Worm (Caenorhabditis elegans): ENCODE results near the gene apd-3.

The apd-3 gene

DNA sequence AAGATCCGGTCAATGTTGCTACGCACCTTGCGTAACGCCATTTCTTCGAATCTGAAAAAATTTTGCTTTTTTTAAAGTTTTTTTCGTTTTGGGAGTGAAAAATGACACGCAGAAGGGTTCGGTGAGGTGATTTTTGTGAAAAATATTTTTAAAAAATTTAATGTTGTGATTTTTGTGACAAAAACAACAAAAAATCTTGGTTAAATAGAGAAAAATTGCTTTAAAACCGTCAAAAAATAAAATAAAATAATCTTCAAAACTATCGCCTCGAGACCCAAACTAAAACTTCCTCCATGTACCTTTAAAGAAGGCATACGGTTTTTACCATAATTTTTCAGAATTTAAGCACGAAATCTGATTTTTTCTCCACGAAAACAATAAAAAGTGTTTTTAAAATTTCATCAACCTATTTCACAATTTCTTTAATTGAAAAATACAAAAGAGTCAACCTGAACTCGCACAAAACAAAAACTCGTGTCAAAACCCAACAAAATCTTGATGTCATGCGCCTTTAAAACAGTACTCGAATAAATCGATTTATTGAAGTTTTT lies at the start of gene apd-3:
TSS of gene apd-3 (minus strand) at position 51 of the 551 bp plus-strand sequence.
- TF ChIP-seq tab-1 (GFP tag; IDR thresholded peaks at IDR 0.05) (no peak), cog-1 (tag; optimal IDR thresholded peaks at IDR 0.05) (no peak), ref-1 (GFP tag; conservative IDR thresholded peaks at IDR 0.05) (no peak), flt-1 (GFP tag; IDR thresholded peaks at IDR 0.05) (no peak), med-1 (GFP tag; optimal IDR thresholded peaks at IDR 0.05; ENCODE audit: insufficient read depth) (no peak), klf-2 (GFP tag; conservative IDR thresholded peaks at IDR 0.05) (no peak), ztf-29 (GFP tag; IDR thresholded peaks at IDR 0.05) (no peak), ztf-23 (GFP tag; IDR thresholded peaks at IDR 0.05) (no peak), T22C8.4 (GFP tag; IDR thresholded peaks at IDR 0.05) (no peak)

DNA sequence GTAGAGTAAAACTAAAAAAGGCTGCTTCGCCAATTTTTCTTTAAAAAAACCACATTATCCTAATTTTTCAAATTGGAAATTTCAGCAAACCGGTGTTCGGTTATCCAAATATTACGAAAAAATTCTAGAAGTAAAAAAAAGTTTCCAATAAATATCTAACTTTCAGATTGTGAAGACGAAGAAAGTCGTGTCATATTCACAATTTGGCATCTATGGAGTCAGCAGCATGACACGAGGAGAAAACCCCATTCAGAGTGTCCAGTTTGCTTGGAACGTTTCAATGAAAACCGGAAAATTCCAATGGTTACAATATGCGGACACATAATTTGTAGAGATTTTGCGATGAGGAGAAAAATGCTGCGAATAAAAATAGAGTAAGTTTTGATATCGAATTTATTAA lies 49.1 kb upstream of the apd-3 start, which contains the start of gene Y49F6A.12:
TSS of gene Y49F6A.12 (plus strand) at position 301 of the 400 bp plus-strand sequence.
- no peak for TF ChIP-seq klf-2 (GFP tag; conservative IDR thresholded peaks at IDR 0.05)

DNA sequence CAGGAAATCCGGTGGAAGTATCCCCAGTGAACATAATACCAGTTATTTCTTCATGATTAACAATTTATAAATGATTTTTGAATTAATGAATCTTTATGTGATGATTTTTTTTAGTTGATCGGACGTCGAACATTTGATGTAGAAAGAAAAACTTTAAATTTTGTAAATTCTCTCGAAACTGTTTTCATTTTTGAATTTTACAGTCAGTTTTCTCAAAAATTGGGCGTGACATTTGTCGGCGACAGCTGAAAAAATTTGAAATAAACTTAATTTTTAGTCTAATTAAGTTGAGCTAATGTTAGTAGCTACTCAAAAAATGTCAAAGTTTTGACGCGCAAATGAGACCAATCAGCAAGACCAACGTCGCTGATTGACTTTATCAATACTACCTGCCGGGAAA lies 37.2 kb upstream of the apd-3 start, which contains the start of gene srh-60:
TSS of gene srh-60 (plus strand) at position 301 of the 400 bp plus-strand sequence.
- no peak for TF ChIP-seq tab-1 (GFP tag; IDR thresholded peaks at IDR 0.05)
- no peak for TF ChIP-seq T22C8.4 (GFP tag; IDR thresholded peaks at IDR 0.05)
- TF ChIP-seq med-1 (GFP tag; optimal IDR thresholded peaks at IDR 0.05; ENCODE audit: insufficient read depth): no peak
- TF ChIP-seq flt-1 (GFP tag; IDR thresholded peaks at IDR 0.05): no peak
- TF ChIP-seq ztf-29 (GFP tag; IDR thresholded peaks at IDR 0.05): no peak
- no peak for TF ChIP-seq klf-2 (GFP tag; conservative IDR thresholded peaks at IDR 0.05)
- no peak for TF ChIP-seq ref-1 (GFP tag; conservative IDR thresholded peaks at IDR 0.05)
- no peak for TF ChIP-seq ztf-23 (GFP tag; IDR thresholded peaks at IDR 0.05)
- no peak for TF ChIP-seq cog-1 (tag; optimal IDR thresholded peaks at IDR 0.05)

DNA sequence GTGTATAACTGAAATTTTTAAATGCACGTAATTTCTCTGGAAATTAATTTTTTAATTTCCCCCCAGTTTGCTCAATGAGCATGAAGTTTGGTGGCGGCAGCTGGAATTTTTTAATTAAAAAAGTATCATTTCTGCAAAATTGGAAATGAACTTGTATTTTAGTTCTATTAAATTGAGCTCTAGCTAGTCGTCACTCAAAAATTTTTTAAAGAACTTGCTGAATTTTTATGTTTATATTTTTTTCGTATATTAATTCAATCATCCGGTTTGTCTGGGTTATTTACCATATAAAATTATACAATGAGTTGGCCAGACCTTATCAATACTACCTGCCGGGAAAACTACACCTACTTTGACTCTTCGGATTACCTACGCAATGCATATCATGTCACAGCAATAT lies 35.5 kb upstream of the apd-3 start, which contains the start of gene srh-59:
TSS of gene srh-59 (plus strand) at position 301 of the 400 bp plus-strand sequence.
- no peak for TF ChIP-seq klf-2 (GFP tag; conservative IDR thresholded peaks at IDR 0.05)
- no peak for TF ChIP-seq med-1 (GFP tag; optimal IDR thresholded peaks at IDR 0.05; ENCODE audit: insufficient read depth)
- no peak for TF ChIP-seq cog-1 (tag; optimal IDR thresholded peaks at IDR 0.05)
- no peak for TF ChIP-seq T22C8.4 (GFP tag; IDR thresholded peaks at IDR 0.05)
- no peak for TF ChIP-seq ztf-23 (GFP tag; IDR thresholded peaks at IDR 0.05)
- TF ChIP-seq ztf-29 (GFP tag; IDR thresholded peaks at IDR 0.05): no peak
- no peak for TF ChIP-seq flt-1 (GFP tag; IDR thresholded peaks at IDR 0.05)
- TF ChIP-seq tab-1 (GFP tag; IDR thresholded peaks at IDR 0.05): no peak
- TF ChIP-seq ref-1 (GFP tag; conservative IDR thresholded peaks at IDR 0.05): no peak

DNA sequence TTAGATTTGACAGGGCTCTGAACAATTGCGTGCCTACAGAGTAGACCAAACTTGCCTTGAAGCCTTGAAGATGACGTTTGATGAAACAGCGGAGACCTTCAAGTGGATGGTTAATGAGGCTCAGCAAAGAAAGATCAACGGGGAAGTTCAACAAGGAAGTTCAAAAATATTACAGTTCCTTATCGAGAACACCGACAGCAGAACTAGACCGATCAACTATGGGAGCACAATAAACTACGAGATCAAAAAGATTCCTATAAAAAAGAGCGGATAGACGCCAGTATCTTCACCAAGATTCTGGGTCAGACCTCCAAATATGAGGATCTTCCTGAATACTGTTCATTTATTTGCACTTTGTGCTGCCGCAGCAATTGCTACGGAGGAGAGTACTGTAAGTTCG lies 33.5 kb upstream of the apd-3 start, which contains the start of gene clec-134:
TSS of gene clec-134 (plus strand) at position 301 of the 400 bp plus-strand sequence.
- no peak for TF ChIP-seq tab-1 (GFP tag; IDR thresholded peaks at IDR 0.05)
- no peak for TF ChIP-seq ref-1 (GFP tag; conservative IDR thresholded peaks at IDR 0.05)
- TF ChIP-seq T22C8.4 (GFP tag; IDR thresholded peaks at IDR 0.05): no peak

DNA sequence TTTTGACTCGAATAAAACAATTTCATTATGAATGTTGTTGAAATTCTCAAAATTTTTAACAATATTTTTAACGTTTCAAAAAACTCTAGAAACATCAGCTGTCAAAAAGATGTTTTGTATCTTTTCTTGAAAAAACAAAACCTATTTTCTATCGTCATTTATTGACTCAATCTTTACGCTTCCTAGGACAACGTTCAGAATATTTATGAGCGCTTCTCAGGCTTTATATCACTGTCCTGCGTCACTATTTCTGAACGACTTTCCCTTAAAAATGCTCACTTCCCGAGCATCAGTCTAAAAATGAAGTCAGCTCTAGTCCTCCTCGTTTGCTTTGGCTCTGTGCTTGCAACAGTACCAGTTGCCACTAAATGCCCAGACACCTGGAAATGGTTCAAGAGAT lies 31.9 kb upstream of the apd-3 start, which contains the start of gene clec-133:
TSS of gene clec-133 (plus strand) at position 301 of the 400 bp plus-strand sequence.
- TF ChIP-seq flt-1 (GFP tag; IDR thresholded peaks at IDR 0.05) (no peak), tab-1 (GFP tag; IDR thresholded peaks at IDR 0.05) (no peak), T22C8.4 (GFP tag; IDR thresholded peaks at IDR 0.05) (no peak), cog-1 (tag; optimal IDR thresholded peaks at IDR 0.05) (no peak), ztf-29 (GFP tag; IDR thresholded peaks at IDR 0.05) (no peak), med-1 (GFP tag; optimal IDR thresholded peaks at IDR 0.05; ENCODE audit: insufficient read depth) (no peak), ref-1 (GFP tag; conservative IDR thresholded peaks at IDR 0.05) (no peak), klf-2 (GFP tag; conservative IDR thresholded peaks at IDR 0.05) (no peak), ztf-23 (GFP tag; IDR thresholded peaks at IDR 0.05) (no peak)

DNA sequence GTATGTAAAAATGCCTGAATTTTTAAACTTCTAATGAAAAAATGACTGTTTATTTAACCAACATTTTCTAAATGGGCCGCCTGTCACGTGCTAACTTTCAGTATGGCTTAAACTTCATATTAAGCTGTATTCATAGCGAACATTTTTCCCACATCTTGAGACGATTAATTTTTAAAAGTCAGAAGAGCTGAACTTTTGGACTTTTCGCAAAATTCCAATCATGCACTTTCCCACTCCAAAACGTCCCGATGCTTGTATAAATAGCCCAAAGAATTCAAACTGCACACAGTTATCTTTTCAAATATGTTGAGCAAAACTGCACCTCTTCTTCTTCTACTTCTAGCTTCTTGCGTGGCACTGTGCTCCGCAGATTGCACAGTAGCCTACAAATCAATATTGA lies 30.5 kb upstream of the apd-3 start, which contains the start of gene clec-132:
TSS of gene clec-132 (plus strand) at position 301 of the 400 bp plus-strand sequence.
- TF ChIP-seq ref-1 (GFP tag; conservative IDR thresholded peaks at IDR 0.05) (no peak), ztf-29 (GFP tag; IDR thresholded peaks at IDR 0.05) (no peak), ztf-23 (GFP tag; IDR thresholded peaks at IDR 0.05) (no peak), T22C8.4 (GFP tag; IDR thresholded peaks at IDR 0.05) (no peak), med-1 (GFP tag; optimal IDR thresholded peaks at IDR 0.05; ENCODE audit: insufficient read depth) (no peak), klf-2 (GFP tag; conservative IDR thresholded peaks at IDR 0.05) (no peak), tab-1 (GFP tag; IDR thresholded peaks at IDR 0.05) (no peak), flt-1 (GFP tag; IDR thresholded peaks at IDR 0.05) (no peak), cog-1 (tag; optimal IDR thresholded peaks at IDR 0.05) (no peak)

DNA sequence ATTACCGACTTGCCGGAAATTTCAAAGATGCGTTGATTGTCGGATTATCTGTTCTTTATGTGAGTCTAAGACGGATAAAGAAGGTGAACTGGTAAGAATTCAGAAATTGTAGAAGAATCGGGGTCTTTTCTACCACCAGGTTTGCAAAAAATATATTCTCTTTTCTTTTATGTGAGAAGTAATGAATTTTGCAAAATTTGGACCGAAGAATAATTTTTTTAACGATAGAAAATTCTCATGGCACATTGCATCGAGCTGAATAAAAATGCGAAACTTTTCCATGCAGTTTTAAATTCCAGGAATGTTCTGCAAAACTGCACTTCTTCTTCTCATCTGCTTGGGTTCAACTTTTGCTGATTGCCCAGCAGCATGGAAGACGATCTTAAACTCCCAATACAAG lies 27.0 kb upstream of the apd-3 start, which contains the start of gene clec-130:
TSS of gene clec-130 (plus strand) at position 301 of the 400 bp plus-strand sequence.
- TF ChIP-seq cog-1 (tag; optimal IDR thresholded peaks at IDR 0.05) (no peak), med-1 (GFP tag; optimal IDR thresholded peaks at IDR 0.05; ENCODE audit: insufficient read depth) (no peak), klf-2 (GFP tag; conservative IDR thresholded peaks at IDR 0.05) (no peak), ztf-23 (GFP tag; IDR thresholded peaks at IDR 0.05) (no peak), ref-1 (GFP tag; conservative IDR thresholded peaks at IDR 0.05) (no peak), ztf-29 (GFP tag; IDR thresholded peaks at IDR 0.05) (no peak), tab-1 (GFP tag; IDR thresholded peaks at IDR 0.05) (no peak), flt-1 (GFP tag; IDR thresholded peaks at IDR 0.05) (no peak), T22C8.4 (GFP tag; IDR thresholded peaks at IDR 0.05) (no peak)

DNA sequence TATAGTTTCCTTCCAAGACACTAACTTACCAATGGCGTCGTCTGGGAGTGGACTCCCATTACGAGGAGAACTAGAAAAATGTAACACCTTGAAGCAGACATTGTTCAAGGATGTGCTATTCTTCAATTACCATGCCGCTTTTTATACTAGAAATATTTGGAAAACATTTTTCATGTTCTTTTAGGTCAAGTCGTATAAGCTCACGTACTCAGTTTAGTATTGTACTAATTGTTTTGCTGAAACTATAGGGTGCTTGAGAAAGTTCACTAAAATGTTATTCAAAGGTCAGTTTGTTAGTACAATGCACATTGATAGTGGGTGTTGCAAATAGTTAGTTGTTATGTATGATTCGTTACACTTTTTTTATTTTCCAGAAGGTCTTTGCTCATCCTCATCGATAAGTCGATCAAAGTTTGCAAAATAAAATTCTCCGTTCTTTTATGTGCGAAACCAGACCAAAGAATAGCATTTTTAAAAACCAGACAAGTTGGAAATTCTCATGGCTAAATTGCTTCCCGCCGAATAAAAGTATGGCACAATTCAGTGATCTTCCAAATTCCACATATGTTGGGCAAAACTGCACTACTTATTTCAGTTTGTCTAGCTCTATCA lies 24.8 kb upstream of the apd-3 start, which contains the start of the genes clec-128 and clec-129:
TSS of gene clec-128 (minus strand) at position 101 of the 612 bp plus-strand sequence.
TSS of gene clec-129 (plus strand) at position 562 of the 612 bp plus-strand sequence.
- TF ChIP-seq ztf-29 (GFP tag; IDR thresholded peaks at IDR 0.05): no peak
- no peak for TF ChIP-seq klf-2 (GFP tag; conservative IDR thresholded peaks at IDR 0.05)
- no peak for TF ChIP-seq cog-1 (tag; optimal IDR thresholded peaks at IDR 0.05)
- TF ChIP-seq tab-1 (GFP tag; IDR thresholded peaks at IDR 0.05): no peak
- TF ChIP-seq med-1 (GFP tag; optimal IDR thresholded peaks at IDR 0.05; ENCODE audit: insufficient read depth): no peak
- no peak for TF ChIP-seq ref-1 (GFP tag; conservative IDR thresholded peaks at IDR 0.05)
- no peak for TF ChIP-seq flt-1 (GFP tag; IDR thresholded peaks at IDR 0.05)
